Fruit fly (Drosophila melanogaster) whole organism, embryonic: Measurements from ENCODE around the gene barr.
A peak's percentile ranks its signal among the peaks of the same experiment; 100 is the strongest.

Source experiments
- Ada2b ChIP-seq: fragments of 200-800 bp; sonication (Bioruptor generic); IDR thresholded peaks from 2 replicates; pipeline ENCODE4 v1.3.6; 2022; ENCODE audit warnings: missing biosample characterization, missing genetic modification characterization
- BtbVII ChIP-seq: fragments of 200-800 bp; sonication (Bioruptor generic); optimal IDR thresholded peaks from 3 replicates; lab custom pipeline; 2017; ENCODE audit warnings: missing biosample characterization, mild to moderate bottlenecking, missing genetic modification characterization
- CG10366 ChIP-seq: fragments of 200-800 bp; sonication (Bioruptor generic); IDR thresholded peaks from 2 replicates; pipeline ENCODE4 v1.3.6; 2022; ENCODE audit warnings: missing biosample characterization, missing genetic modification characterization
- CG10654 ChIP-seq: fragments of 200-800 bp; sonication (Bioruptor generic); optimal IDR thresholded peaks from 2 replicates; lab custom pipeline; 2016; ENCODE audit warnings: missing biosample characterization, missing genetic modification characterization
- CG10979 ChIP-seq: fragments of 200-800 bp; sonication (Bioruptor generic); optimal IDR thresholded peaks from 2 replicates; lab custom pipeline; 2018; ENCODE audit warnings: missing biosample characterization, mild to moderate bottlenecking, missing genetic modification characterization, moderate library complexity
- CG11695 ChIP-seq: fragments of 200-800 bp; sonication (Bioruptor generic); IDR thresholded peaks from 3 replicates; pipeline ENCODE4 v1.3.6; 2022; ENCODE audit warnings: missing biosample characterization, missing genetic modification characterization
- CG11723 ChIP-seq: fragments of 200-800 bp; sonication (Bioruptor generic); optimal IDR thresholded peaks from 2 replicates; lab custom pipeline; 2017; ENCODE audit warnings: missing biosample characterization, mild to moderate bottlenecking, missing genetic modification characterization
- CG16863 ChIP-seq: fragments of 200-800 bp; sonication (Bioruptor generic); optimal IDR thresholded peaks from 3 replicates; lab custom pipeline; 2016; ENCODE audit warnings: missing biosample characterization, missing genetic modification characterization
- CG17361 ChIP-seq: fragments of 200-800 bp; sonication (Bioruptor generic); IDR thresholded peaks from 3 replicates; pipeline ENCODE4 v1.3.6; 2022; ENCODE audit warnings: missing biosample characterization, missing genetic modification characterization
- CG34224 ChIP-seq: fragments of 200-800 bp; sonication (Bioruptor generic); IDR thresholded peaks from 3 replicates; pipeline ENCODE4 v1.3.6; 2022; ENCODE audit warnings: missing biosample characterization, missing genetic modification characterization; ENCODE audit not compliant: partially characterized antibody
- CG3726 ChIP-seq: fragments of 200-800 bp; sonication (Bioruptor generic); IDR thresholded peaks from 3 replicates; pipeline ENCODE4, ENCODE4 v1.3.6; 2022; ENCODE audit warnings: missing biosample characterization, missing genetic modification characterization
- CG3847 ChIP-seq: fragments of 200-800 bp; sonication (Bioruptor generic); IDR thresholded peaks from 2 replicates; pipeline ENCODE4 v1.3.6; 2022; ENCODE audit warnings: missing biosample characterization, missing genetic modification characterization
- CG42726 ChIP-seq: fragments of 200-800 bp; sonication (Bioruptor generic); IDR thresholded peaks from 2 replicates; pipeline ENCODE4 v1.3.6; 2022; ENCODE audit warnings: missing biosample characterization, missing genetic modification characterization; ENCODE audit not compliant: partially characterized antibody
- CG4424 ChIP-seq: fragments of 200-800 bp; sonication (Bioruptor generic); optimal IDR thresholded peaks from 3 replicates; lab custom pipeline; 2016; ENCODE audit warnings: missing biosample characterization, missing genetic modification characterization
- CG7987 ChIP-seq: fragments of 200-800 bp; sonication (Bioruptor generic); optimal IDR thresholded peaks from 2 replicates; lab custom pipeline; 2018; ENCODE audit warnings: missing biosample characterization, mild to moderate bottlenecking, missing genetic modification characterization, moderate library complexity
- D19B ChIP-seq: fragments of 200-800 bp; sonication (Bioruptor generic); optimal IDR thresholded peaks from 2 replicates; lab custom pipeline; 2017; ENCODE audit warnings: missing biosample characterization, mild to moderate bottlenecking, missing genetic modification characterization
- Dek ChIP-seq: fragments of 200-800 bp; sonication (Bioruptor generic); optimal IDR thresholded peaks from 3 replicates; lab custom pipeline; 2019; ENCODE audit warnings: missing biosample characterization, mild to moderate bottlenecking, missing genetic modification characterization, moderate library complexity
- Dp ChIP-seq: fragments of 200-800 bp; sonication (Bioruptor generic); optimal IDR thresholded peaks from 2 replicates; lab custom pipeline; 2018; ENCODE audit warnings: missing biosample characterization, mild to moderate bottlenecking, missing genetic modification characterization, moderate library complexity
- Gsc ChIP-seq: fragments of 200-800 bp; sonication (Bioruptor generic); IDR thresholded peaks from 2 replicates; pipeline ENCODE4 v1.3.6; 2022; ENCODE audit warnings: missing biosample characterization, missing genetic modification characterization
- Hmr ChIP-seq: fragments of 200-800 bp; sonication (Bioruptor generic); optimal IDR thresholded peaks from 3 replicates; lab custom pipeline; 2017; ENCODE audit warnings: mild to moderate bottlenecking, missing biosample characterization, missing genetic modification reagents, missing genetic modification characterization
- Hmx ChIP-seq: fragments of 200-800 bp; sonication (Bioruptor generic); optimal IDR thresholded peaks from 2 replicates; lab custom pipeline; 2016; ENCODE audit warnings: missing biosample characterization, missing genetic modification characterization
- Hr39 ChIP-seq: fragments of >200 bp; optimal IDR thresholded peaks from 2 replicates; lab custom pipeline; 2017
- Hr51 ChIP-seq, 2 experiments: fragments of 200-800 bp; sonication (Bioruptor generic); optimal IDR thresholded peaks; 2 replicates in 1 of 2; 3 replicates in 1 of 2; lab custom pipeline; 2016 to 2018; ENCODE audit warnings: missing biosample characterization in 2 of 2, missing genetic modification characterization in 2 of 2, mild to moderate bottlenecking in 1 of 2, moderate library complexity in 1 of 2
- Hr78 ChIP-seq, 2 experiments: fragments of 200-800 bp in 1 of 2; fragments of >200 bp in 1 of 2; sonication (Bioruptor generic) in 1 of 2; optimal IDR thresholded peaks; 2 replicates each; lab custom pipeline; 2017 to 2019; ENCODE audit warnings: missing biosample characterization in 2 of 2, missing genetic modification characterization in 2 of 2, mild to moderate bottlenecking in 1 of 2, moderate library complexity in 1 of 2
- Lpt ChIP-seq: fragments of >200 bp; optimal IDR thresholded peaks from 2 replicates; lab custom pipeline; 2018; ENCODE audit warnings: missing biosample characterization, missing genetic modification characterization
- MTF-1 ChIP-seq: fragments of 200-800 bp; sonication (Bioruptor generic); optimal IDR thresholded peaks from 2 replicates; lab custom pipeline; 2018; ENCODE audit warnings: missing biosample characterization, mild to moderate bottlenecking, missing genetic modification characterization, borderline replicate concordance
- Myb ChIP-seq: fragments of 200-800 bp; sonication (Bioruptor generic); optimal IDR thresholded peaks from 2 replicates; lab custom pipeline; 2016; ENCODE audit warnings: missing biosample characterization, missing genetic modification characterization
- Ptx1 ChIP-seq: fragments of 200-800 bp; sonication (Bioruptor generic); IDR thresholded peaks from 2 replicates; pipeline ENCODE4 v1.3.6; 2022; ENCODE audit warnings: missing biosample characterization, missing genetic modification characterization
- Sox102F ChIP-seq: fragments of 200-800 bp; sonication (Bioruptor generic); optimal IDR thresholded peaks from 2 replicates; lab custom pipeline; 2018; ENCODE audit warnings: missing biosample characterization, mild to moderate bottlenecking, missing genetic modification characterization, moderate library complexity
- Spps ChIP-seq: fragments of 200-800 bp; sonication (Bioruptor generic); optimal IDR thresholded peaks from 2 replicates; lab custom pipeline; 2018; ENCODE audit warnings: missing biosample characterization, mild to moderate bottlenecking, missing genetic modification characterization
- Tbp ChIP-seq: fragments of >200 bp; optimal IDR thresholded peaks from 2 replicates; lab custom pipeline; 2018; ENCODE audit warnings: missing biosample characterization, missing genetic modification characterization
- ab ChIP-seq: fragments of 200-800 bp; sonication (Bioruptor generic); optimal IDR thresholded peaks from 2 replicates; lab custom pipeline; 2016; ENCODE audit warnings: missing biosample characterization, missing genetic modification characterization
- aop ChIP-seq: fragments of 200-800 bp; sonication (Bioruptor generic); IDR thresholded peaks from 2 replicates; pipeline ENCODE4 v1.3.6; 2022; ENCODE audit warnings: missing biosample characterization, missing genetic modification characterization
- bowl ChIP-seq: fragments of 200-800 bp; sonication (Bioruptor generic); IDR thresholded peaks from 2 replicates; pipeline ENCODE4 v1.3.6; 2022; ENCODE audit warnings: missing biosample characterization, missing genetic modification characterization
- cg ChIP-seq: fragments of 200-800 bp; sonication (Bioruptor generic); optimal IDR thresholded peaks from 3 replicates; lab custom pipeline; 2019; ENCODE audit warnings: missing biosample characterization, mild to moderate bottlenecking, missing genetic modification characterization, moderate library complexity
- ci ChIP-seq: fragments of 200-800 bp; sonication (Bioruptor generic); IDR thresholded peaks from 3 replicates; pipeline ENCODE4 v1.3.6; 2022; ENCODE audit warnings: missing biosample characterization, missing genetic modification characterization
- en ChIP-seq: fragments of 200-800 bp; sonication (Bioruptor generic); optimal IDR thresholded peaks from 2 replicates; lab custom pipeline; 2016; ENCODE audit warnings: missing biosample characterization, missing genetic modification characterization
- hb ChIP-seq: fragments of 200-800 bp; sonication (Bioruptor generic); IDR thresholded peaks from 3 replicates; pipeline ENCODE4 v1.3.6; 2022; ENCODE audit warnings: missing biosample characterization, missing genetic modification characterization; ENCODE audit not compliant: partially characterized antibody
- lbe ChIP-seq: fragments of 200-800 bp; sonication (Bioruptor generic); optimal IDR thresholded peaks from 2 replicates; lab custom pipeline; 2016; ENCODE audit warnings: missing biosample characterization, mild to moderate bottlenecking, missing genetic modification characterization
- lov ChIP-seq, 2 experiments: fragments of 200-800 bp in 1 of 2; fragments of >200 bp in 1 of 2; sonication (Bioruptor generic) in 1 of 2; IDR thresholded peaks in 1 of 2; optimal IDR thresholded peaks in 1 of 2; 2 replicates in 1 of 2; 3 replicates in 1 of 2; pipeline versions ENCODE4 v1.3.6 to Lab custom; 2017 to 2022; ENCODE audit warnings: missing biosample characterization in 1 of 2, missing genetic modification characterization in 1 of 2
- onecut ChIP-seq: fragments of 200-800 bp; sonication (Bioruptor generic); IDR thresholded peaks from 2 replicates; pipeline ENCODE4 v1.3.6; 2022; ENCODE audit warnings: missing biosample characterization, missing genetic modification characterization
- peb ChIP-seq: fragments of 200-800 bp; sonication (Bioruptor generic); IDR thresholded peaks from 2 replicates; pipeline ENCODE4 v1.3.6; 2022; ENCODE audit warnings: missing biosample characterization, missing genetic modification characterization
- prd ChIP-seq, 3 experiments: fragments of >200 bp in 2 of 3; fragments of 200-800 bp in 1 of 3; sonication (Bioruptor generic) in 1 of 3; optimal IDR thresholded peaks in 2 of 3; IDR thresholded peaks in 1 of 3; 2 replicates in 2 of 3; 3 replicates in 1 of 3; pipeline versions ENCODE4 v1.3.6 to Lab custom; 2017 to 2022; ENCODE audit warnings: missing biosample characterization in 1 of 3, missing genetic modification characterization in 1 of 3
- pros ChIP-seq: fragments of 200-800 bp; sonication (Bioruptor generic); optimal IDR thresholded peaks from 3 replicates; lab custom pipeline; 2019; ENCODE audit warnings: missing biosample characterization, mild to moderate bottlenecking, missing genetic modification characterization, moderate library complexity
- sob ChIP-seq: fragments of 200-800 bp; sonication (Bioruptor generic); IDR thresholded peaks from 2 replicates; pipeline ENCODE4 v1.3.6; 2022; ENCODE audit warnings: missing biosample characterization, missing genetic modification characterization
- tgo ChIP-seq: fragments of 200-800 bp; sonication (Bioruptor generic); IDR thresholded peaks from 3 replicates; pipeline ENCODE4 v1.3.6; 2022; ENCODE audit warnings: missing biosample characterization, missing genetic modification characterization
- tin ChIP-seq: fragments of 200-800 bp; sonication (Bioruptor generic); optimal IDR thresholded peaks from 3 replicates; lab custom pipeline; 2016; ENCODE audit warnings: missing biosample characterization, missing genetic modification characterization
- wek ChIP-seq: fragments of 200-800 bp; sonication (Bioruptor generic); optimal IDR thresholded peaks from 3 replicates; lab custom pipeline; 2018; ENCODE audit warnings: missing biosample characterization, mild to moderate bottlenecking, missing genetic modification characterization, moderate library complexity
- zen ChIP-seq: fragments of 200-800 bp; sonication (Bioruptor generic); optimal IDR thresholded peaks from 3 replicates; lab custom pipeline; 2018; ENCODE audit warnings: missing biosample characterization, mild to moderate bottlenecking, missing genetic modification characterization, moderate library complexity

The barr gene

dm6 chr2L:20061018-20061657 lies at the start of gene barr, which contains the start of gene lok (continued):
- TF ChIP-seq CG3726 (GFP tag; lab: Robert Waterston, UW) = no peak
- no peak for TF ChIP-seq aop (GFP tag; lab: Robert Waterston, UW)
- peak; percentile 58 for TF ChIP-seq CG4424 (GFP tag; lab: Kevin White, UChicago)
- no peak for TF ChIP-seq MTF-1 (GFP tag; lab: Kevin White, UChicago)
- TF ChIP-seq tgo (GFP tag; lab: Robert Waterston, UW) = peak; percentile 40; the same call in 1 of the 3 replicates
- TF ChIP-seq prd (optimal IDR thresholded peaks at IDR 0.05; lab: Kevin White, UChicago) = no peak
- TF ChIP-seq prd (GFP tag; IDR thresholded peaks at IDR 0.05; lab: Robert Waterston, UW) = peak; percentile 57; the same call in 2 of the 3 replicates
- peak; percentile 23 for TF ChIP-seq CG11723 (GFP tag; lab: Kevin White, UChicago)
- no peak for TF ChIP-seq wek (GFP tag; lab: Kevin White, UChicago)
- no peak for TF ChIP-seq lov (optimal IDR thresholded peaks at IDR 0.05; lab: Kevin White, UChicago)
- no peak for TF ChIP-seq lov (GFP tag; IDR thresholded peaks at IDR 0.05; lab: Robert Waterston, UW)
- peak; percentile 61; the same call in 1 of the 2 replicates for TF ChIP-seq Ptx1 (GFP tag; lab: Robert Waterston, UW)
- TF ChIP-seq ci (GFP tag; lab: Robert Waterston, UW) = 0 out of 3 replicates have a peak, but pooled peaks have one; percentile 10
- peak; percentile 38; the same call in 1 of the 2 replicates for TF ChIP-seq sob (GFP tag; lab: Robert Waterston, UW)
- TF ChIP-seq Myb (GFP tag; lab: Kevin White, UChicago) = peak; percentile 94
- TF ChIP-seq Gsc (GFP tag; lab: Robert Waterston, UW) = no peak
- TF ChIP-seq Dek (tag; lab: Kevin White, UChicago) = peak; percentile 19
- no peak for TF ChIP-seq hb
- TF ChIP-seq Spps = no peak
- TF ChIP-seq en (GFP tag; lab: Kevin White, UChicago) = peak; percentile 9
- no peak for TF ChIP-seq lbe (GFP tag; lab: Kevin White, UChicago)
- TF ChIP-seq CG10366 (GFP tag; lab: Robert Waterston, UW) = no peak
- TF ChIP-seq pros = no peak
- TF ChIP-seq Hr51 (GFP tag; optimal IDR thresholded peaks at IDR 0.05; lab: Kevin White, UChicago) = peak in 1 of 2 experiments; percentile 57
- peak; percentile 43 for TF ChIP-seq Sox102F (GFP tag; lab: Kevin White, UChicago)
- no peak for TF ChIP-seq onecut (GFP tag; lab: Robert Waterston, UW)
- TF ChIP-seq CG10654 (GFP tag; lab: Kevin White, UChicago) = peak; percentile 27
- TF ChIP-seq bowl (GFP tag; lab: Robert Waterston, UW) = no peak
- TF ChIP-seq CG10979 (tag; lab: Kevin White, UChicago) = peak; percentile 17
- TF ChIP-seq tin = peak; percentile 53
- peak; percentile 16 for TF ChIP-seq Hmx (GFP tag; lab: Kevin White, UChicago)
- TF ChIP-seq CG34224 (GFP tag; lab: Robert Waterston, UW) = no peak
- TF ChIP-seq CG17361 (GFP tag; lab: Robert Waterston, UW) = peak; percentile 84
- peak; percentile 35 for TF ChIP-seq Hmr (GFP tag; lab: Kevin White, UChicago)
- TF ChIP-seq CG3847 (GFP tag; lab: Robert Waterston, UW) = peak; percentile 46; the same call in 1 of the 2 replicates
- TF ChIP-seq CG16863 (GFP tag; lab: Kevin White, UChicago) = peak; percentile 42
- no peak for TF ChIP-seq Hr78 (GFP tag; optimal IDR thresholded peaks at IDR 0.05; lab: Kevin White, UChicago)
- TF ChIP-seq CG11695 (GFP tag; lab: Robert Waterston, UW) = no peak
- TF ChIP-seq Lpt (GFP tag; lab: Kevin White, UChicago) = no peak
- TF ChIP-seq peb (GFP tag; lab: Robert Waterston, UW) = no peak
- TF ChIP-seq BtbVII (GFP tag; lab: Kevin White, UChicago) = no peak
- TF ChIP-seq Dp (GFP tag; lab: Kevin White, UChicago) = peak; percentile 57
- no peak for TF ChIP-seq Tbp
- TF ChIP-seq cg (GFP tag; lab: Kevin White, UChicago) = peak; percentile 65
- TF ChIP-seq ab (GFP tag; lab: Kevin White, UChicago) = no peak
- peak; percentile 29 for TF ChIP-seq D19B
- 0 out of 2 replicates have a peak, but pooled peaks have one; percentile 25 for TF ChIP-seq Ada2b
- no peak for TF ChIP-seq CG42726 (GFP tag; lab: Robert Waterston, UW)
- TF ChIP-seq Hr39 (lab: Kevin White, UChicago) = no peak
- no peak for TF ChIP-seq CG7987 (GFP tag; lab: Kevin White, UChicago)
- TF ChIP-seq zen = peak; percentile 25
